Fruit fly (Drosophila melanogaster) whole organism: ENCODE results near the gene CG13473.

Experiments
- EcR ChIP-seq, 2 experiments: fragments of >200 bp; optimal IDR thresholded peaks; 2 replicates each; lab custom pipeline; 2017; ENCODE audit warnings: missing biosample characterization in 2 of 2, missing genetic modification characterization in 2 of 2, missing genetic modification reagents in 2 of 2
- pan ChIP-seq: fragments of >200 bp; optimal IDR thresholded peaks from 2 replicates; lab custom pipeline; 2017

DNA sequence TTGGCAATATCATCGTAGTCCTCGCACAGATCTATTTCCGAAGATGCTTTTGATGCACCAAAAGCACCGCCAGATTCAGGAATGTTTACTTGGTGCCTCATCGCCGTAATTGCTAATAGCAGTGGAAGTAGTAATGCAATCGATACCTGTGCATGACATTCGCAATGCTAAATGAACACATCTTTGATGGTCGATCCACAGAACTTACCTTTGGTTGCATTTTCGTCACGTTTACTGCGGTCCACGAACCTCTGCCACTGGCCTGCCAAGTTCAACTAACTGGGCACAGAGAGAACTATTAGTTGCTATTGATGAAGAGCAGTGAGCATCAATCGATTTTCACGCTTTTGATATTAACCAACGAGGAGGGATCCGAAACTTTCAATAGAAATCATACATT is 27.0 kb upstream of the CG13473 start, which contains the start of gene CG17177:
- TF ChIP-seq pan (lab: Kevin White, UChicago) (no peak), EcR (GFP tag; optimal IDR thresholded peaks at IDR 0.05; lab: Kevin White, UChicago) (no peak)
